Fruit fly (Drosophila melanogaster) whole organism: Measurements from ENCODE around the gene Tpi.

Source experiments
- CG8478 ChIP-seq: fragments of >200 bp; optimal IDR thresholded peaks from 2 replicates; lab custom pipeline; 2018; ENCODE audit warnings: inconsistent platforms
- Dll ChIP-seq: fragments of >200 bp; optimal IDR thresholded peaks from 2 replicates; lab custom pipeline; 2017
- EcR ChIP-seq, 2 experiments: fragments of >200 bp; optimal IDR thresholded peaks; 2 replicates each; lab custom pipeline; 2017; ENCODE audit warnings: missing biosample characterization in 2 of 2, missing genetic modification characterization in 2 of 2, missing genetic modification reagents in 2 of 2
- pan ChIP-seq: fragments of >200 bp; optimal IDR thresholded peaks from 2 replicates; lab custom pipeline; 2017
- psq ChIP-seq: fragments of >200 bp; optimal IDR thresholded peaks from 2 replicates; lab custom pipeline; 2017
- usp ChIP-seq: fragments of >200 bp; optimal IDR thresholded peaks from 2 replicates; lab custom pipeline; 2017; ENCODE audit warnings: missing biosample characterization, missing genetic modification characterization, mixed read lengths

Gene Tpi

DNA sequence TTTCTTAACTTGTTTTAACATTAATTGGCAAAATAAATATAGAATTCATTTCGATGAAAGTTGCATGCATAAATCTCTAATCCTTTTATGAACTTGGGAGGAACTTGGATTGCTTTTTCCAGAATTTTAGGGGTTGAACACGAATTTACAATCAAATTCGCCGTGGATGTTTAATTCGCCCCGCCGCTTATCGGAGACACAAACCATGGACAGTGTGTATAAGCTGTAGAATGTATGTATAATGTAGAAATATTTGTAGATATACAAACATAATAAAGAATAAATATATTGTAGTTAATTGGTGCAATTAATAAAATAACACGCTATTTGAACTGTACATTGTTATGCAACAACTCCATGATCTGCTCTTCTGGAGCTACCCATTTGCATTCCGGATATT lies 12.7 kb downstream of the Tpi start:
- TF ChIP-seq CG8478 = no peak
- TF ChIP-seq usp (GFP tag; lab: Kevin White, UChicago) = no peak
- no peak for TF ChIP-seq Dll (lab: Kevin White, UChicago)
- TF ChIP-seq psq (lab: Kevin White, UChicago) = no peak
- no peak for TF ChIP-seq pan (lab: Kevin White, UChicago)
- TF ChIP-seq EcR (GFP tag; optimal IDR thresholded peaks at IDR 0.05; lab: Kevin White, UChicago) = no peak

DNA sequence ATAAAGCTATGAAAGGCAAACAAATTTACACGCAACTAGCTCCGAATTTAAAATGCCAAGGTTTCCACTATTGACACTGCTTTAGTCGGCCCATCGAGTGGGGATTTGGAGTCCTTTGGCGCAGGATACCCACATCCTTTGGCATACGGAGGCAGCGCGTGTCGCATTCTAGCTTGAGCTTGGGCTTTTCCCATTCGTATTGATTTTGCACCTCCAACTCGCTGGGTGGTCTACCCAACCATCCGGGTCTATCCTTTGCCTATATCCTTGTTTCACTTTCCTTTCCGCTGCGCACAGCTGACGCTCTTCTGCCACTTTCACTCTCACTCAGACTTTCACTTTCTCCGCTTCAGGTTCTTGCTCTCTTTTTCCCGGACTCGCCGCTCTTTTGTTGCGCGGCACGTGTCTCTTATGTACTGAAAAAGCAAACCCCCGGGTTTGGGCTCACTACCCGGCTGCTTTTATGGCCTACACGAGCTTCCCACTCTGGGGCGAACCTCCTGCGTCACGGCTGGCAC lies 20.1 kb downstream of the Tpi start:
- TF ChIP-seq psq (lab: Kevin White, UChicago) = no peak
- TF ChIP-seq pan (lab: Kevin White, UChicago) = no peak
- no peak for TF ChIP-seq usp (GFP tag; lab: Kevin White, UChicago)
- no peak for TF ChIP-seq Dll (lab: Kevin White, UChicago)
- TF ChIP-seq EcR (GFP tag; optimal IDR thresholded peaks at IDR 0.05; lab: Kevin White, UChicago) = no peak
- no peak for TF ChIP-seq CG8478

dm6 chr3R:30110959-30111358 lies 23.4 kb downstream of the Tpi start:
- TF ChIP-seq EcR (GFP tag; optimal IDR thresholded peaks at IDR 0.05; lab: Kevin White, UChicago) = no peak
- no peak for TF ChIP-seq psq (lab: Kevin White, UChicago)
- no peak for TF ChIP-seq pan (lab: Kevin White, UChicago)
- no peak for TF ChIP-seq Dll (lab: Kevin White, UChicago)
- TF ChIP-seq CG8478 = no peak
- no peak for TF ChIP-seq usp (GFP tag; lab: Kevin White, UChicago)

dm6 chr3R:30109380-30109779 lies 25.0 kb downstream of the Tpi start:
- TF ChIP-seq Dll (lab: Kevin White, UChicago) (no peak), CG8478 (no peak), pan (lab: Kevin White, UChicago) (no peak)

DNA sequence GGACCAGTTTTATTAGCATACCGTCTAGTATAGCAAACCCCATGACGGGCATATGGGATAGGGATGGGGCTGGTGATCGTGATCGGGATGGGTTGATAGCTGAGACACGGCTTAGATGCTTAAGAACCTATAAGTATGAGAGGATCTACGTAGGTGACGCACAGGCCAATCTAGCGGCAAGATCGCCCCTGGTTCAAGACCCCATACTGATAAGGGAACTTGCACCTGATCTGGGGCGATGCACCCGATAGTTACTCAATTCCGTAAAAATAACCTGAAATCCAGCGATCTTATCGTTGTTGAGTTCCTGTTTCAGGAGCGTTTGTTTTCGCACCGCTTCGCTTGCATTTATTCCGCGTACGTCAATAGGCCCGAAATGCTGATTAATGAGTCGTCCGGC lies 25.8 kb downstream of the Tpi start:
- no peak for TF ChIP-seq CG8478
- no peak for TF ChIP-seq psq (lab: Kevin White, UChicago)
- no peak for TF ChIP-seq usp (GFP tag; lab: Kevin White, UChicago)
- no peak for TF ChIP-seq Dll (lab: Kevin White, UChicago)
- TF ChIP-seq pan (lab: Kevin White, UChicago) = no peak
- no peak for TF ChIP-seq EcR (GFP tag; optimal IDR thresholded peaks at IDR 0.05; lab: Kevin White, UChicago)

dm6 chr3R:30107718-30108117 lies 26.7 kb downstream of the Tpi start:
- no peak for TF ChIP-seq Dll (lab: Kevin White, UChicago)

- TF ChIP-seq EcR (GFP tag; optimal IDR thresholded peaks at IDR 0.05; lab: Kevin White, UChicago) (no peak), usp (GFP tag; lab: Kevin White, UChicago) (no peak), Dll (lab: Kevin White, UChicago) (no peak), psq (lab: Kevin White, UChicago) (no peak), pan (lab: Kevin White, UChicago) (no peak), CG8478 (no peak)
These were observed 27.8 kb downstream of the Tpi start for dm6 chr3R:30106562-30106961.

DNA sequence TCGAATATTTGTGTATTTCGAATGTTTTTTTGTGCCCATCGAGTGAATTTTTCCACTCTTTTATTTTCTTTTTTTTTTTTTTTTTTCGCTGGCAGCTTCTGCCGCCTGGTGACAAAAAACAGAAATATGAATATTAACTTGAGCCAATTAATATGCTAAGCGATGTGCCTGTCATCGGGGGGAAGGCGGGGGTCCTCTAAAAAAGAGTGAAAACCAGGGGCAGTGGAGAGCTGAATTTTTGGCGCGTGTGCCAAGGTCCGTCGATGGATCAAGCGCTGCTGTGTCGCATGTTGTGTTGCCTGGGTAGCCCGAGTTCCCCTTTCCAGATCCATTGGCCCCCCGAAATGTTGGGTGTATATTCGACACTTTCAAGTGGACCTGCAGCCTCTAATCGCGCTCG lies 28.6 kb downstream of the Tpi start:
- TF ChIP-seq psq (lab: Kevin White, UChicago) = no peak
- TF ChIP-seq EcR (GFP tag; optimal IDR thresholded peaks at IDR 0.05; lab: Kevin White, UChicago) = no peak
- no peak for TF ChIP-seq pan (lab: Kevin White, UChicago)
- TF ChIP-seq usp (GFP tag; lab: Kevin White, UChicago) = no peak
- no peak for TF ChIP-seq CG8478
- TF ChIP-seq Dll (lab: Kevin White, UChicago) = no peak

DNA sequence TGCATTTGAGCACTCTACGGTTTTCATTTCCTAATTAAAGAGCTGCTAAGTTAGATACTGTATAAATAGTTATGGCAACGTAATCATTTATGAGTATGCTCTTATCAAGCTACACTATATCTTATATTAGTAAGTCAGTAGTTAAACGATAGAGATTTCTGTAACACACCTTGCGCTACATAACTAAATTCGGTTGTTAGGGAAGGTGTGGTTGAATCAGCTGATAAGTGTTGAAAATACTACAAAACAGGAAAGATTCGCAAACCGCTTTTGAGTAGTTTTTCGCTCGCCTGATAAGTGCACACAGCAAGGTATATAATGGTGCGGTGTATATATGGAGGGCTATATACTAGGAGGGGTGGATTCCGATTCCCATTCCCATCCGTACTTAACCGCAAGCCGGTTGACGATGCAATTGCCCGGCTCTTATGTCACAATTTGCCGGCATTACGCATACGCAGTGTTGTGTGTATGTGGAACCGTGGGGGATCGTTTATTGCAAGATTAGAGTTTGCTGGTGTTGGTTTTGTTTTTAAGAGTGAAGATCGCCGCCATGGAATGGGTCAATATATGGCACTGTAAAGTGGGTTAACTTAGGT lies 29.4 kb downstream of the Tpi start:
- TF ChIP-seq EcR (GFP tag; optimal IDR thresholded peaks at IDR 0.05; lab: Kevin White, UChicago) = no peak
- no peak for TF ChIP-seq usp (GFP tag; lab: Kevin White, UChicago)

- TF ChIP-seq Dll (lab: Kevin White, UChicago) = no peak
- no peak for TF ChIP-seq EcR (GFP tag; optimal IDR thresholded peaks at IDR 0.05; lab: Kevin White, UChicago)
- TF ChIP-seq pan (lab: Kevin White, UChicago) = no peak
- TF ChIP-seq CG8478 = no peak
- no peak for TF ChIP-seq psq (lab: Kevin White, UChicago)
- TF ChIP-seq usp (GFP tag; lab: Kevin White, UChicago) = no peak
These were observed 31.4 kb downstream of the Tpi start for dm6 chr3R:30102806-30103619.

DNA sequence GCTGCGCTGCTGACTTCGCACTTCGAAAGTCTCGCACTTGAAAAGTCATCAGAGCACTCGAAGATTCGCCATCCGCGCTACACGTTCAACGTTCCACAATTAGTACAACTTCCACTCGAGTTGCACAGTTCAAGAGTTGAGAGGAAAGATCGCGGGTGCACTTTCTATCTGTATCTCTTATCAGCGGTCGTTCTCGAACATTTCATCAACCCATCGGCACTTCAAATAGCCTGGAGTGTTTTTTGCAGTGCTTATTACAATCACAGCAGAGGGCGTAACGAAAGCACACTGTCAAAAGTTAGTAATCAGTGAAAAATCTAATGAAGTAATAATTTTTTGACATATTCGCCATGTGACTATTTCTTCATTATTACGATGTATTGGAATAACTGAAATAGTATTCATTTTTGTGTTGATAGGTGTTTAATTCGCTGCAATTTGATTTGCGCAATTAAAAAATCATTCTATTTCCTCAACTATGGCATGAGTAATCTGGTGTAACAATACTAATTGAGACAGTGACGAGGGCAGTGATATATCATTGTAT lies 32.9 kb downstream of the Tpi start:
- TF ChIP-seq EcR (GFP tag; optimal IDR thresholded peaks at IDR 0.05; lab: Kevin White, UChicago) = no peak
- no peak for TF ChIP-seq pan (lab: Kevin White, UChicago)
- no peak for TF ChIP-seq psq (lab: Kevin White, UChicago)
- TF ChIP-seq Dll (lab: Kevin White, UChicago) = no peak

DNA sequence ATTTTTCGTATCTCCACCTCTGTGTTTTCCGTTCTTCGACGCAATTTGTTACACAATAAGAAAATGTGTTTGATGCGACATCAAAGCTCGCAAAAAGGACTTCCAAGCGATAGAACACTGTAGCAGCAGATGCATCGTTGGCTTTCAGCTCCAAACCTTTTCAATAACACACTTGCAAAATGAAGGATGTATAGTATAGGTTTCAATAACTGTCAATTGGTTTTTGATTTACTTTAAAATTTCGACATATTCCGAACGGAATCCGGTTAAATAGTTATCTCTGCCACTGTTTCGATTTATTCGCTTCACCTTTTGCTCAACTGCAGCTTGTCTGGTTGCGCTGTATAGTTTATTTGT lies 33.4 kb downstream of the Tpi start:
- TF ChIP-seq CG8478 (no peak), psq (lab: Kevin White, UChicago) (no peak), EcR (GFP tag; optimal IDR thresholded peaks at IDR 0.05; lab: Kevin White, UChicago) (no peak), usp (GFP tag; lab: Kevin White, UChicago) (no peak), pan (lab: Kevin White, UChicago) (no peak), Dll (lab: Kevin White, UChicago) (no peak)
